Worm (Caenorhabditis elegans) whole organism, late embryonic: ENCODE results near the gene C50C3.1.

ENCODE experiments used
- Y22D7AL.16 ChIP-seq: sonication (generic microtip); optimal IDR thresholded peaks from 2 replicates; lab custom pipeline; 2016; ENCODE audit warnings: missing genetic modification characterization, missing compliant biosample characterization
- elt-2 ChIP-seq: sonication (generic microtip); optimal IDR thresholded peaks from 2 replicates; lab custom pipeline; 2016; ENCODE audit warnings: missing genetic modification reagents, missing genetic modification characterization, missing compliant biosample characterization
- elt-4 ChIP-seq: sonication (generic microtip); optimal IDR thresholded peaks from 2 replicates; lab custom pipeline; 2016; ENCODE audit warnings: missing genetic modification characterization, missing compliant biosample characterization
- gmeb-2 ChIP-seq: sonication (generic microtip); optimal IDR thresholded peaks from 2 replicates; lab custom pipeline; 2016; ENCODE audit warnings: missing genetic modification characterization, inconsistent platforms, missing compliant biosample characterization
- nfya-1 ChIP-seq: sonication (generic microtip); optimal IDR thresholded peaks from 2 replicates; lab custom pipeline; 2017; ENCODE audit warnings: missing genetic modification characterization, mild to moderate bottlenecking, missing compliant biosample characterization, antibody characterized with exemption, moderate library complexity
- pat-9 ChIP-seq: fragments of 200-800 bp; sonication (Bioruptor generic); optimal IDR thresholded peaks from 2 replicates; lab custom pipeline; 2018; ENCODE audit warnings: mild to moderate bottlenecking, missing genetic modification characterization, moderate library complexity, missing compliant biosample characterization
- pha-4 ChIP-seq: fragments of 150-350 bp; optimal IDR thresholded peaks from 2 replicates; lab custom pipeline; 2018; ENCODE audit warnings: missing biosample characterization, missing genetic modification reagents, missing genetic modification characterization
- sox-2 ChIP-seq: fragments of 200-800 bp; sonication (Bioruptor generic); IDR thresholded peaks from 2 replicates; pipeline ENCODE4 v1.3.6; 2022; ENCODE audit warnings: missing genetic modification reagents, missing genetic modification characterization, missing compliant biosample characterization

DNA sequence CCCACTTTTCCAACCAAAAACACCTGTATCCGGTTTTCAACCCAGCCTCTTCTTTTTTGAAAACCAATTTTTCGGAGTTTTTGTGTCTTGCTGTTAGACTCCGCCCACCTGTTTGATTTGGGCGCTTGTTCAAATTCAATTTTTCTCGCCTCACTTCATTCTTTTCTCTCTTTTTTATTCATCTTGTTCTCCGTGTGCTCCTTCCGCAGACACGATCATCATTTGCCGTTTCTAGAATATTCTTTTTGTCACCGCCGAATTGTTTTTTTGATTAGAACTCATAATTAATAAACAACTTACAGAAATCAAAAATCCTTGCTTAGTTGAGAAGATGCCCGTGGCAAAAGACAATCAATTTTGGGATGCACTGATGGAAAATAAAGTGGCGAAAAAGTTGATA is 12.9 kb upstream of the C50C3.1 start, which contains the start of gene C50C3.5:
- TF ChIP-seq sox-2 (no peak), gmeb-2 (tag; lab: Kevin White, UChicago) (no peak), pat-9 (tag; lab: Kevin White, UChicago) (no peak), pha-4 (tag; lab: Kevin White, UChicago) (no peak), nfya-1 (tag; lab: Kevin White, UChicago) (no peak), Y22D7AL.16 (tag; lab: Kevin White, UChicago) (no peak), elt-4 (tag; lab: Kevin White, UChicago) (no peak), elt-2 (tag; lab: Kevin White, UChicago) (no peak)
